Worm (Caenorhabditis elegans) whole organism, L1 larva: ENCODE results near the gene srh-74.

Source experiments
- C04F5.9 ChIP-seq: sonication (generic microtip); optimal IDR thresholded peaks from 2 replicates; lab custom pipeline; 2016; ENCODE audit warnings: missing genetic modification characterization, missing compliant biosample characterization
- C16A3.4 ChIP-seq: fragments of 150-350 bp; optimal IDR thresholded peaks from 2 replicates; lab custom pipeline; 2014; ENCODE audit warnings: missing biosample characterization, missing genetic modification characterization
- C34B4.2 ChIP-seq: sonication (generic microtip); optimal IDR thresholded peaks from 2 replicates; lab custom pipeline; 2017; ENCODE audit warnings: mild to moderate bottlenecking, missing genetic modification characterization, missing compliant biosample characterization
- aha-1 ChIP-seq: fragments of 150-350 bp; optimal IDR thresholded peaks from 2 replicates; lab custom pipeline; 2014; ENCODE audit warnings: missing biosample characterization, missing genetic modification characterization
- blmp-1 ChIP-seq: fragments of 150-350 bp; optimal IDR thresholded peaks from 2 replicates; lab custom pipeline; 2014; ENCODE audit warnings: missing biosample characterization, missing genetic modification characterization
- ceh-63 ChIP-seq: fragments of 200-800 bp; sonication (Bioruptor generic); optimal IDR thresholded peaks from 2 replicates; lab custom pipeline; 2018; ENCODE audit warnings: mild to moderate bottlenecking, missing genetic modification characterization, missing compliant biosample characterization
- ceh-90 ChIP-seq: sonication (generic microtip); optimal IDR thresholded peaks from 2 replicates; lab custom pipeline; 2016; ENCODE audit warnings: missing genetic modification characterization, missing compliant biosample characterization
- ces-1 ChIP-seq: fragments of 150-350 bp; optimal IDR thresholded peaks from 2 replicates; lab custom pipeline; 2014; ENCODE audit warnings: missing biosample characterization, missing genetic modification reagents, missing genetic modification characterization
- dpl-1 ChIP-seq, 3 experiments: fragments of 150-350 bp in 2 of 3; sonication (generic microtip) in 1 of 3; optimal IDR thresholded peaks; 2 replicates each; lab custom pipeline; 2014 to 2017; ENCODE audit warnings: missing biosample characterization in 3 of 3, missing genetic modification characterization in 3 of 3, missing genetic modification reagents in 3 of 3
- efl-1 ChIP-seq, 4 experiments: fragments of 150-350 bp; optimal IDR thresholded peaks in 3 of 4; peaks in 1 of 4; 1 replicate in 1 of 4; 2 replicates in 3 of 4; lab custom pipeline; 2014; ENCODE audit warnings: missing biosample characterization in 2 of 4, missing genetic modification characterization in 2 of 4, missing genetic modification reagents in 2 of 4
- egl-13 ChIP-seq: sonication (generic microtip); optimal IDR thresholded peaks from 2 replicates; lab custom pipeline; 2016; ENCODE audit warnings: missing genotype, missing genetic modification reagents, missing genetic modification characterization, missing compliant biosample characterization
- elt-2 ChIP-seq: sonication (generic microtip); optimal IDR thresholded peaks from 2 replicates; lab custom pipeline; 2016; ENCODE audit warnings: missing genetic modification characterization, mild to moderate bottlenecking, inconsistent platforms, missing compliant biosample characterization, missing genetic modification reagents
- fkh-4 ChIP-seq: sonication (generic microtip); optimal IDR thresholded peaks from 2 replicates; lab custom pipeline; 2016; ENCODE audit warnings: missing compliant biosample characterization, missing genetic modification characterization, borderline replicate concordance
- fkh-8 ChIP-seq: sonication (generic microtip); optimal IDR thresholded peaks from 2 replicates; lab custom pipeline; 2016; ENCODE audit warnings: mild to moderate bottlenecking, missing genetic modification characterization, missing compliant biosample characterization
- fos-1 ChIP-seq: fragments of 150-350 bp; optimal IDR thresholded peaks from 2 replicates; lab custom pipeline; 2014; ENCODE audit warnings: missing biosample characterization, missing genetic modification characterization
- hpl-2 ChIP-seq: fragments of 150-350 bp; optimal IDR thresholded peaks from 2 replicates; lab custom pipeline; 2014; ENCODE audit warnings: missing biosample characterization, missing genetic modification reagents, missing genetic modification characterization
- jun-1 ChIP-seq: fragments of 150-350 bp; optimal IDR thresholded peaks from 2 replicates; lab custom pipeline; 2014; ENCODE audit warnings: missing biosample characterization, missing genetic modification reagents, missing genetic modification characterization
- lin-14 ChIP-seq: fragments of 200-800 bp; sonication (Bioruptor generic); optimal IDR thresholded peaks from 2 replicates; lab custom pipeline; 2018; ENCODE audit warnings: mild to moderate bottlenecking, missing genetic modification characterization, moderate library complexity, missing compliant biosample characterization
- lin-35 ChIP-seq, 2 experiments: fragments of 150-350 bp; optimal IDR thresholded peaks; 2 replicates each; lab custom pipeline; 2014; ENCODE audit warnings: missing biosample characterization in 2 of 2, missing genetic modification characterization in 2 of 2, missing genetic modification reagents in 2 of 2
- lin-39 ChIP-seq: fragments of 150-350 bp; optimal IDR thresholded peaks from 2 replicates; lab custom pipeline; 2014; ENCODE audit warnings: missing biosample characterization, missing genetic modification reagents, missing genetic modification characterization
- lir-3 ChIP-seq: sonication (generic microtip); optimal IDR thresholded peaks from 2 replicates; lab custom pipeline; 2016; ENCODE audit warnings: mild to moderate bottlenecking, missing genetic modification characterization, moderate library complexity, missing compliant biosample characterization; ENCODE audit not compliant: poor library complexity
- lsy-2 ChIP-seq, 2 experiments: fragments of 150-350 bp; optimal IDR thresholded peaks; 2 replicates each; lab custom pipeline; 2014; ENCODE audit warnings: missing biosample characterization in 2 of 2, missing genetic modification characterization in 2 of 2
- mdl-1 ChIP-seq, 2 experiments: fragments of 150-350 bp; optimal IDR thresholded peaks; 2 replicates each; lab custom pipeline; 2014 to 2017; ENCODE audit warnings: missing biosample characterization in 2 of 2, missing genetic modification characterization in 2 of 2, inconsistent platforms in 1 of 2
- nhr-11 ChIP-seq: fragments of 150-350 bp; optimal IDR thresholded peaks from 2 replicates; lab custom pipeline; 2014; ENCODE audit warnings: missing biosample characterization, missing genetic modification characterization
- nhr-19 ChIP-seq: fragments of 200-800 bp; sonication (Bioruptor generic); conservative IDR thresholded peaks from 2 replicates; pipeline ENCODE4 v1.3.6; 2022; ENCODE audit warnings: missing genetic modification characterization, missing compliant biosample characterization
- nhr-237 ChIP-seq: fragments of 150-350 bp; optimal IDR thresholded peaks from 2 replicates; lab custom pipeline; 2014; ENCODE audit warnings: missing biosample characterization, missing genetic modification characterization
- nhr-47 ChIP-seq: sonication (generic microtip); optimal IDR thresholded peaks from 2 replicates; lab custom pipeline; 2016; ENCODE audit warnings: mild to moderate bottlenecking, missing genetic modification characterization, moderate library complexity, missing compliant biosample characterization
- nhr-76 ChIP-seq: sonication (generic microtip); optimal IDR thresholded peaks from 2 replicates; lab custom pipeline; 2017; ENCODE audit warnings: missing biosample characterization, missing genetic modification characterization
- nhr-77 ChIP-seq: fragments of 150-350 bp; optimal IDR thresholded peaks from 2 replicates; lab custom pipeline; 2014; ENCODE audit warnings: missing biosample characterization, missing genetic modification characterization
- nhr-90 ChIP-seq: sonication (generic microtip); optimal IDR thresholded peaks from 2 replicates; lab custom pipeline; 2016; ENCODE audit warnings: mild to moderate bottlenecking, missing genetic modification characterization, missing compliant biosample characterization; ENCODE audit not compliant: poor library complexity
- pqm-1 ChIP-seq: sonication (generic microtip); optimal IDR thresholded peaks from 3 replicates; lab custom pipeline; 2017; ENCODE audit warnings: missing biosample characterization, missing genetic modification characterization
- skn-1 ChIP-seq: fragments of 150-350 bp; optimal IDR thresholded peaks from 2 replicates; lab custom pipeline; 2014; ENCODE audit warnings: missing biosample characterization, missing genetic modification characterization
- snpc-4 ChIP-seq: fragments of 150-350 bp; optimal IDR thresholded peaks from 2 replicates; lab custom pipeline; 2014; ENCODE audit warnings: missing biosample characterization, missing genetic modification characterization
- sox-4 ChIP-seq: sonication (generic microtip); optimal IDR thresholded peaks from 2 replicates; lab custom pipeline; 2016; ENCODE audit warnings: missing genetic modification characterization, missing compliant biosample characterization
- swsn-7 ChIP-seq: sonication (generic microtip); optimal IDR thresholded peaks from 2 replicates; lab custom pipeline; 2016; ENCODE audit warnings: missing genetic modification characterization, missing compliant biosample characterization
- tbx-2 ChIP-seq: sonication (generic microtip); optimal IDR thresholded peaks from 2 replicates; lab custom pipeline; 2016; ENCODE audit warnings: missing genetic modification characterization, missing compliant biosample characterization
- tlp-1 ChIP-seq: fragments of 150-350 bp; optimal IDR thresholded peaks from 2 replicates; lab custom pipeline; 2014; ENCODE audit warnings: missing biosample characterization, missing genetic modification characterization
- unc-30 ChIP-seq: sonication (generic microtip); optimal IDR thresholded peaks from 2 replicates; lab custom pipeline; 2017; ENCODE audit warnings: missing biosample characterization, missing genetic modification characterization
- unc-86 ChIP-seq: sonication (generic microtip); optimal IDR thresholded peaks from 2 replicates; lab custom pipeline; 2016; ENCODE audit warnings: missing genetic modification characterization, missing compliant biosample characterization
- xbp-1 ChIP-seq: sonication (generic microtip); optimal IDR thresholded peaks from 2 replicates; lab custom pipeline; 2016; ENCODE audit warnings: missing genetic modification characterization, missing compliant biosample characterization
- zag-1 ChIP-seq: fragments of 150-350 bp; optimal IDR thresholded peaks from 2 replicates; lab custom pipeline; 2014; ENCODE audit warnings: missing biosample characterization, missing genetic modification characterization
- ztf-11 ChIP-seq, 2 experiments: sonication (generic microtip); optimal IDR thresholded peaks; 2 replicates each; lab custom pipeline; 2016 to 2017; ENCODE audit warnings: missing genetic modification characterization in 2 of 2, missing biosample characterization in 1 of 2, missing compliant biosample characterization in 1 of 2

Gene srh-74

DNA sequence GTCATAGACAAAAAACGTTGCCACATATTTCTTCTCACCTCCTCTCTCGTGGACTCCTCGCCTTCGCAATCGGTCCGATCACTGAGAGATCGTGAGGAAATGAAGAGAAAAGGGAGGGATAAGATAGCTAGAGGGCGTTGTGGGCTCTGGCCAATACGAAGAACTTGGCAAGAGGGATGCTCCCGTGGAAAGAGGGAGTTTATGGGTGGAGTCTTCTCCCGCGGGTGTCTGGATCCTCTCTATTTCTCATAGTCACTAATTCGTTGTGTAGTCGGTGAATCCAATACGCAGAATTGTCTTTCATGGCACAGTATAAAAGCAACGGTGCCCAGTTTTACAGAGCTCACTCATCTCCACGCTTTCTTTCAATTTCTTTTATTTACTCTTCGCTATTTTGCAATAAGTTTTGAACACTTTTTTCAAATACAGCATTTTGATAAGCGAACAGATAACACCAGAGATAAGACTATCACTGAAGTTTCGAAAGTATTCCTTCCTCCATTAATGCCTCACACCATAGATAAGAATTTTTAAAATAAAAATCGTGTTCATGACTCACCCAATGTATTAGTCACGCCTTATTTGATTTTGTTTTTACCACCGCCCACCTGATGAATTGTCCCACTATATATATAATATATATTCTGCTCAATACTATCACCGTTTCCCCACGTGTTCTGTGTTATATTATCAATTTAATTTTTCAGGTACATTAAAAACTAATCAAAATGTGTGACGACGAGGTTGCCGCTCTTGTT is 31.9 kb upstream of the srh-74 start, which contains the start of gene act-1 (continued):
- TF ChIP-seq lin-35 (GFP tag; optimal IDR thresholded peaks at IDR 0.05; lab: Kevin White, UChicago) = peak in 1 of 2 experiments; percentile 3
- peak; percentile 61 for TF ChIP-seq nhr-11 (tag; lab: Kevin White, UChicago)
- no peak for TF ChIP-seq dpl-1 (GFP tag; optimal IDR thresholded peaks at IDR 0.05; lab: Kevin White, UChicago)
- no peak for TF ChIP-seq egl-13
- no peak for TF ChIP-seq ceh-63 (GFP tag; lab: Kevin White, UChicago)
- no peak for TF ChIP-seq skn-1 (tag; lab: Kevin White, UChicago)
- peak; percentile 21 for TF ChIP-seq tbx-2
- TF ChIP-seq swsn-7 (tag; lab: Kevin White, UChicago) = peak; percentile 48
- no peak for TF ChIP-seq unc-86
- no peak for TF ChIP-seq lin-39 (tag; lab: Kevin White, UChicago)
- TF ChIP-seq nhr-76 (tag; lab: Kevin White, UChicago) = no peak
- TF ChIP-seq C34B4.2 = no peak
- peak; percentile 86 for TF ChIP-seq elt-2 (tag; lab: Kevin White, UChicago)
- TF ChIP-seq sox-4 = no peak
- no peak for TF ChIP-seq fos-1
- TF ChIP-seq nhr-237 = no peak
- TF ChIP-seq snpc-4 (tag; lab: Kevin White, UChicago) = no peak
- peak; percentile 11 to 51 for TF ChIP-seq lsy-2 (tag; optimal IDR thresholded peaks at IDR 0.05; lab: Kevin White, UChicago)
- peak; percentile 50 for TF ChIP-seq nhr-77 (tag; lab: Kevin White, UChicago)
- TF ChIP-seq hpl-2 (GFP tag; lab: Kevin White, UChicago) = no peak
- TF ChIP-seq tlp-1 (tag; lab: Kevin White, UChicago) = peak; percentile 75
- peak; percentile 65 for TF ChIP-seq pqm-1
- peak; percentile 44 for TF ChIP-seq fkh-4 (tag; lab: Kevin White, UChicago)
- peak; percentile 21 for TF ChIP-seq nhr-47 (tag; lab: Kevin White, UChicago)
- TF ChIP-seq ztf-11 (tag; optimal IDR thresholded peaks at IDR 0.05; lab: Kevin White, UChicago) = no peak
- no peak for TF ChIP-seq lir-3 (tag; lab: Kevin White, UChicago)
- no peak for TF ChIP-seq ceh-90 (tag; lab: Kevin White, UChicago)
- TF ChIP-seq C04F5.9 (tag; lab: Kevin White, UChicago) = no peak
- TF ChIP-seq xbp-1 (tag; lab: Kevin White, UChicago) = peak; percentile 1
- no peak for TF ChIP-seq zag-1 (tag; lab: Kevin White, UChicago)
- no peak for TF ChIP-seq fkh-8
- TF ChIP-seq nhr-19 (GFP tag; lab: Robert Waterston, UW) = peak; percentile 79
- TF ChIP-seq mdl-1 (tag; optimal IDR thresholded peaks at IDR 0.05; lab: Kevin White, UChicago) = peak in 1 of 2 experiments; percentile 12
- TF ChIP-seq lin-14 = peak; percentile 67
- TF ChIP-seq efl-1 (optimal IDR thresholded peaks at IDR 0.05; lab: Kevin White, UChicago) = peak in 1 of 2 experiments; percentile 18
- peak in 1 of 2 experiments; percentile 71 for TF ChIP-seq efl-1 (GFP tag; optimal IDR thresholded peaks at IDR 0.05 in 1 of 2; lab: Kevin White, UChicago)
- TF ChIP-seq ces-1 (GFP tag; lab: Kevin White, UChicago) = no peak
- TF ChIP-seq blmp-1 (tag; lab: Kevin White, UChicago) = no peak
- no peak for TF ChIP-seq aha-1 (tag; lab: Kevin White, UChicago)
- TF ChIP-seq C16A3.4 = no peak

- peak; percentile 66 for TF ChIP-seq jun-1 (tag; lab: Kevin White, UChicago)
- no peak for TF ChIP-seq nhr-90 (tag; lab: Kevin White, UChicago)
- TF ChIP-seq C16A3.4 = no peak
- TF ChIP-seq fos-1 = no peak
- no peak for TF ChIP-seq unc-30 (tag; lab: Kevin White, UChicago)
These were observed 30.3 kb upstream of the srh-74 start for ce11 chrV:11078874-11079273.
